Worm (Caenorhabditis elegans) whole organism, L4 larva: ENCODE data around the gene F22F4.5.

ENCODE experiments used
- F26F4.8 ChIP-seq: fragments of 200-800 bp; sonication (Bioruptor generic); conservative IDR thresholded peaks from 2 replicates; pipeline ENCODE4 v1.3.6; 2022; ENCODE audit warnings: missing genetic modification characterization, missing compliant biosample characterization
- aha-1 ChIP-seq: fragments of 150-350 bp; peaks from one replicate; lab custom pipeline; 2014; ENCODE audit warnings: missing biosample characterization, missing genetic modification characterization
- aly-2 ChIP-seq: sonication (generic microtip); optimal IDR thresholded peaks from 2 replicates; lab custom pipeline; 2018; ENCODE audit warnings: missing biosample characterization, missing genetic modification characterization
- ama-1 ChIP-seq: fragments of 150-350 bp; optimal IDR thresholded peaks from 2 replicates; lab custom pipeline; 2014; ENCODE audit warnings: inconsistent platforms, mixed read lengths
- attf-4 ChIP-seq: sonication (generic microtip); optimal IDR thresholded peaks from 3 replicates; lab custom pipeline; 2017; ENCODE audit warnings: missing biosample characterization, missing genetic modification characterization
- ceh-32 ChIP-seq: sonication (generic microtip); optimal IDR thresholded peaks from 2 replicates; lab custom pipeline; 2016; ENCODE audit warnings: mild to moderate bottlenecking, missing genetic modification characterization, missing compliant biosample characterization; ENCODE audit not compliant: poor library complexity
- ces-1 ChIP-seq: fragments of 150-350 bp; sonication (generic microtip); optimal IDR thresholded peaks from 4 replicates; lab custom pipeline; 2014; ENCODE audit warnings: missing biosample characterization, missing genetic modification reagents, missing genetic modification characterization
- daf-16 ChIP-seq, 3 experiments: sonication (generic microtip); optimal IDR thresholded peaks; 2 replicates each; lab custom pipeline; 2016 to 2017; ENCODE audit warnings: missing genetic modification characterization in 3 of 3, missing genetic modification reagents in 3 of 3, mild to moderate bottlenecking in 2 of 3, missing compliant biosample characterization in 2 of 3, missing biosample characterization in 1 of 3, moderate library complexity in 1 of 3
- daf-19 ChIP-seq: fragments of 200-800 bp; sonication (Bioruptor generic); conservative IDR thresholded peaks from 2 replicates; pipeline ENCODE4 v1.3.6; 2022; ENCODE audit warnings: missing genetic modification characterization, missing compliant biosample characterization
- dmd-6 ChIP-seq: fragments of 200-800 bp; sonication (Bioruptor generic); IDR thresholded peaks from 2 replicates; pipeline ENCODE4 v1.3.6; 2022; ENCODE audit warnings: missing genetic modification reagents, missing genetic modification characterization, missing compliant biosample characterization
- dve-1 ChIP-seq: sonication (generic microtip); optimal IDR thresholded peaks from 2 replicates; lab custom pipeline; 2017; ENCODE audit warnings: antibody characterized with exemption, mild to moderate bottlenecking, missing genetic modification characterization, missing compliant biosample characterization; ENCODE audit not compliant: insufficient read depth
- egl-27 ChIP-seq: sonication (generic microtip); optimal IDR thresholded peaks from 3 replicates; lab custom pipeline; 2017; ENCODE audit warnings: missing biosample characterization, missing genetic modification reagents, missing genetic modification characterization
- fkh-10 ChIP-seq: fragments of 150-350 bp; optimal IDR thresholded peaks from 2 replicates; lab custom pipeline; 2014; ENCODE audit warnings: missing biosample characterization, missing genetic modification reagents, missing genetic modification characterization
- hlh-11 ChIP-seq: fragments of 200-800 bp; sonication (Bioruptor generic); optimal IDR thresholded peaks from 2 replicates; lab custom pipeline; 2018; ENCODE audit warnings: mild to moderate bottlenecking, missing genetic modification characterization, missing compliant biosample characterization
- hlh-30 ChIP-seq: sonication (generic microtip); optimal IDR thresholded peaks from 2 replicates; lab custom pipeline; 2017; ENCODE audit warnings: antibody characterized with exemption, mild to moderate bottlenecking, missing genetic modification characterization, missing compliant biosample characterization; ENCODE audit not compliant: insufficient read depth
- lin-1 ChIP-seq: fragments of 200-800 bp; sonication (Bioruptor generic); IDR thresholded peaks from 2 replicates; pipeline ENCODE4 v1.3.6; 2022; ENCODE audit warnings: missing genetic modification reagents, missing genetic modification characterization, missing compliant biosample characterization
- lin-38 ChIP-seq: fragments of 200-800 bp; sonication (Bioruptor generic); IDR thresholded peaks from 2 replicates; pipeline ENCODE4 v1.3.6; 2022; ENCODE audit warnings: missing genetic modification reagents, missing genetic modification characterization, missing compliant biosample characterization
- lin-39 ChIP-seq: fragments of 150-350 bp; optimal IDR thresholded peaks from 2 replicates; lab custom pipeline; 2014; ENCODE audit warnings: missing biosample characterization, missing genetic modification reagents, missing genetic modification characterization
- mep-1 ChIP-seq: fragments of 150-350 bp; sonication (generic microtip); optimal IDR thresholded peaks from 3 replicates; lab custom pipeline; 2014; ENCODE audit warnings: missing biosample characterization, missing genetic modification characterization
- mxl-2 ChIP-seq: fragments of 200-800 bp; sonication (Bioruptor generic); conservative IDR thresholded peaks from 2 replicates; pipeline ENCODE4 v1.3.6; 2022; ENCODE audit warnings: missing genetic modification reagents, missing genetic modification characterization, missing compliant biosample characterization
- mxl-3 ChIP-seq: fragments of 200-800 bp; sonication (Bioruptor generic); optimal IDR thresholded peaks from 2 replicates; lab custom pipeline; 2018; ENCODE audit warnings: mild to moderate bottlenecking, missing genetic modification characterization, missing compliant biosample characterization
- nhr-10 ChIP-seq: fragments of 150-350 bp; optimal IDR thresholded peaks from 2 replicates; lab custom pipeline; 2014; ENCODE audit warnings: missing biosample characterization, missing genetic modification characterization
- nhr-28 ChIP-seq: fragments of 150-350 bp; optimal IDR thresholded peaks from 2 replicates; lab custom pipeline; 2014; ENCODE audit warnings: missing biosample characterization, missing genetic modification characterization
- nhr-41 ChIP-seq: fragments of 200-800 bp; sonication (Bioruptor generic); IDR thresholded peaks from 2 replicates; pipeline ENCODE4 v1.3.6; 2022; ENCODE audit warnings: missing genetic modification reagents, missing genetic modification characterization, missing compliant biosample characterization
- nhr-6 ChIP-seq: fragments of 150-350 bp; optimal IDR thresholded peaks from 2 replicates; lab custom pipeline; 2014; ENCODE audit warnings: missing biosample characterization, missing genetic modification characterization
- php-3 ChIP-seq: fragments of 200-800 bp; sonication (Bioruptor generic); IDR thresholded peaks from 2 replicates; pipeline ENCODE4 v1.3.6; 2022; ENCODE audit warnings: missing genetic modification reagents, missing genetic modification characterization, missing compliant biosample characterization
- set-16 ChIP-seq: fragments of 200-800 bp; sonication (Bioruptor generic); IDR thresholded peaks from 2 replicates; pipeline ENCODE4 v1.3.6; 2022; ENCODE audit warnings: missing genetic modification reagents, missing genetic modification characterization, missing compliant biosample characterization
- skn-1 ChIP-seq: fragments of 150-350 bp; optimal IDR thresholded peaks from 2 replicates; lab custom pipeline; 2014; ENCODE audit warnings: missing biosample characterization, missing genetic modification characterization
- snpc-1.2 ChIP-seq: fragments of 200-800 bp; sonication (Bioruptor generic); IDR thresholded peaks from 2 replicates; pipeline ENCODE4 v1.3.6; 2022; ENCODE audit warnings: missing genetic modification reagents, missing genetic modification characterization, missing compliant biosample characterization
- snpc-4 ChIP-seq: fragments of 150-350 bp; optimal IDR thresholded peaks from 2 replicates; lab custom pipeline; 2014; ENCODE audit warnings: missing biosample characterization, missing genetic modification characterization
- spr-3 ChIP-seq: fragments of 200-800 bp; sonication (Bioruptor generic); optimal IDR thresholded peaks from 2 replicates; lab custom pipeline; 2018; ENCODE audit warnings: mild to moderate bottlenecking, missing genetic modification characterization, missing compliant biosample characterization
- unc-62 ChIP-seq, 3 experiments: fragments of 150-350 bp in 1 of 3; sonication (generic microtip); optimal IDR thresholded peaks in 2 of 3; peaks in 1 of 3; 1 replicate in 1 of 3; 2 replicates in 2 of 3; lab custom pipeline; 2014 to 2017; ENCODE audit warnings: missing biosample characterization in 3 of 3, missing genetic modification characterization in 3 of 3, missing genetic modification reagents in 3 of 3, missing genotype in 1 of 3
- vab-7 ChIP-seq: fragments of 200-800 bp; sonication (Bioruptor generic); IDR thresholded peaks from 2 replicates; pipeline ENCODE4 v1.3.6; 2022; ENCODE audit warnings: missing genetic modification reagents, missing genetic modification characterization, missing compliant biosample characterization
- zfp-2 ChIP-seq: sonication (generic microtip); optimal IDR thresholded peaks from 2 replicates; lab custom pipeline; 2016; ENCODE audit warnings: mild to moderate bottlenecking, missing genetic modification characterization, missing compliant biosample characterization
- zip-2 ChIP-seq: fragments of 150-350 bp; optimal IDR thresholded peaks from 2 replicates; lab custom pipeline; 2014; ENCODE audit warnings: missing biosample characterization, missing genetic modification characterization

Gene F22F4.5

DNA sequence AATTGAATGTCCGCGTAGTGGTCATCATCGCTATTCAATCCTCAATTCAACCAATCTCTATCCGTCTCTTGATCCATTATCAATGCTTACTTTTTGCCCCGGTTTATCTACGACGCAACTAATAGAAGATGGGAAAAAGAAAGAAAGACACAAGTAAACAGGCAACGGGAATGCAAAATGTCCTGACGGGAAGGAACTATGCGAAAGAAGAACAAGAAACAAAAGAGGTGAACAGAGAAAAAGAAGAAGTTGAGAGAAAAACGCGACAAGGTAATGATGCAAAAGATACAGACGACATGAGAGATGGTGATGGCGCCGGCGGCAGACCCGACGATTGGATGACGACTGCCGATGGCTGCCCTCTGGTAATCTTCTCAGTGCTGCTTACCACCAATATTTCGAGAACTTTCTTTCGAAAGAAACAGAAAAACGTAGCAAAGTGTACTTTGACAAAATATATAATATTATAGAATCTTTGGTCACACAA lies 49.4 kb upstream of the F22F4.5 start (continued):
- TF ChIP-seq egl-27 (tag; lab: Kevin White, UChicago) (no peak), zip-2 (tag; lab: Kevin White, UChicago) (no peak), snpc-1.2 (no peak), mxl-2 (no peak), lin-1 (GFP tag; lab: Robert Waterston, UW) (no peak; the same call in 1 of the 2 replicates), aly-2 (tag; lab: Kevin White, UChicago) (no peak), lin-39 (tag; lab: Kevin White, UChicago) (no peak), ceh-32 (tag; lab: Kevin White, UChicago) (no peak), daf-19 (GFP tag; lab: Robert Waterston, UW) (no peak), F26F4.8 (GFP tag; lab: Robert Waterston, UW) (no peak), attf-4 (tag; lab: Kevin White, UChicago) (no peak), spr-3 (GFP tag; lab: Kevin White, UChicago) (no peak), nhr-10 (tag; lab: Kevin White, UChicago) (peak; percentile 75), snpc-4 (tag; lab: Kevin White, UChicago) (no peak), nhr-28 (tag; lab: Kevin White, UChicago) (peak; percentile 93), ces-1 (GFP tag; lab: Kevin White, UChicago) (no peak)
- TF ChIP-seq, all 104 proteins: peak for 33

ce11 chrX:6041094-6041441 lies 48.4 kb upstream of the F22F4.5 start:
- TF ChIP-seq ama-1, result no peak
- TF ChIP-seq nhr-6, result no peak
- no peak for TF ChIP-seq fkh-10
- TF ChIP-seq dmd-6 (GFP tag; lab: Robert Waterston, UW), result 0 out of 2 replicates have a peak, but pooled peaks have one; percentile 10
- peak; percentile 64 for TF ChIP-seq hlh-11 (tag; lab: Kevin White, UChicago)
- no peak for TF ChIP-seq snpc-4 (tag; lab: Kevin White, UChicago)
- TF ChIP-seq zfp-2 (tag; lab: Kevin White, UChicago), result no peak
- peak; percentile 58 for TF ChIP-seq php-3 (GFP tag; lab: Robert Waterston, UW)
- TF ChIP-seq skn-1 (tag; lab: Kevin White, UChicago), result no peak
- TF ChIP-seq dve-1 (tag; lab: Kevin White, UChicago), result peak; percentile 27
- peak; percentile 26 for TF ChIP-seq hlh-30 (tag; lab: Kevin White, UChicago)
- no peak for TF ChIP-seq daf-16 (GFP tag; optimal IDR thresholded peaks at IDR 0.05; lab: Kevin White, UChicago)
- TF ChIP-seq daf-16 (tag; optimal IDR thresholded peaks at IDR 0.05; lab: Kevin White, UChicago), result peak; percentile 0
- no peak for TF ChIP-seq egl-27 (tag; lab: Kevin White, UChicago)
- peak; percentile 37 for TF ChIP-seq nhr-28 (tag; lab: Kevin White, UChicago)
- no peak for TF ChIP-seq nhr-10 (tag; lab: Kevin White, UChicago)
- no peak for TF ChIP-seq nhr-41 (GFP tag; lab: Robert Waterston, UW)

DNA sequence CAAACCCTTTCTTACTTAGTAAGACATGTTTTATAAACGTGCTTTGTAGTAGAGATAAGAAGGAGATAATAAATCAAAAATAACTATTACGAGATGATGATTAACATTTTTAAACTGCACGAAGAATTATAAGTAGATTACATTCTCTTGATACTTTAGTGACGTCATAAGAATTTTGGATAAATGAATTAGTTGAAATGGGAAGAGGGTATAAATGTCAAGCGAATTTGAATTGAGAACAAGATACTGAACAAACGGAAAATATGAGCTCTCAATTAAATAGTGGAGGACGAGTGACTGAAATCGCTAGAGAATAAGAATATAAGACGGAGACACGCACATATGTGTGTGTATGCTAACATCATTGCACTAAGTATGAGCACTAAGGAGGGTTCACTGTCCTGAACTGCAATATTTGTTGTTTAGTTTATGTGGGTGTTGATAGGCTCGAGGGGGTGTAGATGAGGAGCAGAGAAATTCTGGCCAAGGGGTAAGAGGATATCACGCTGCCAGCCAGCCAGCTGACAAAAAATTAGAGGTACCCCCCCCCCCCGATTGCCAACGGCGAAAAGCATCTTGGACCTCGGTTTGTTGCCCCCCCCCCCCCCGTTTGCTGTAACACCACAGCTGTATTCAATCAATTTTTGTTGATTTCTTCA lies 47.9 kb upstream of the F22F4.5 start:
- peak; percentile 2 for TF ChIP-seq mxl-3 (GFP tag; lab: Kevin White, UChicago)
- peak in 1 of 2 experiments; percentile 22 for TF ChIP-seq daf-16 (GFP tag; optimal IDR thresholded peaks at IDR 0.05; lab: Kevin White, UChicago)
- TF ChIP-seq daf-16 (tag; optimal IDR thresholded peaks at IDR 0.05; lab: Kevin White, UChicago), result no peak
- no peak for TF ChIP-seq vab-7 (GFP tag; lab: Robert Waterston, UW)
- no peak for TF ChIP-seq mep-1
- TF ChIP-seq unc-62 (GFP tag; optimal IDR thresholded peaks at IDR 0.05 in 1 of 2; lab: Kevin White, UChicago), result peak in 1 of 2 experiments; percentile 74
- TF ChIP-seq unc-62 (tag; optimal IDR thresholded peaks at IDR 0.05; lab: Kevin White, UChicago), result no peak
- no peak for TF ChIP-seq lin-38 (GFP tag; lab: Robert Waterston, UW)
- peak; percentile 73 for TF ChIP-seq aha-1
- TF ChIP-seq set-16, result peak; percentile 78
